Worm (Caenorhabditis elegans) whole organism, late embryonic: ENCODE results near the gene dhs-20.

Experiments used
- ama-1 ChIP-seq: fragments of 150-350 bp; optimal IDR thresholded peaks from 2 replicates; lab custom pipeline; 2014
- ceh-45 ChIP-seq: fragments of 200-800 bp; sonication (Bioruptor generic); IDR thresholded peaks from 2 replicates; pipeline ENCODE4 v1.3.6; 2022; ENCODE audit warnings: missing genetic modification reagents, missing genetic modification characterization, missing compliant biosample characterization
- ceh-9 ChIP-seq: sonication (generic microtip); optimal IDR thresholded peaks from 2 replicates; lab custom pipeline; 2016; ENCODE audit warnings: mild to moderate bottlenecking, missing genetic modification characterization, inconsistent platforms, missing compliant biosample characterization
- fax-1 ChIP-seq: sonication (generic microtip); optimal IDR thresholded peaks from 2 replicates; lab custom pipeline; 2016; ENCODE audit warnings: missing genotype, missing genetic modification characterization, missing compliant biosample characterization
- fkh-10 ChIP-seq: fragments of 150-350 bp; optimal IDR thresholded peaks from 2 replicates; lab custom pipeline; 2014; ENCODE audit warnings: missing biosample characterization, missing genetic modification reagents, missing genetic modification characterization
- nhr-11 ChIP-seq: fragments of 150-350 bp; optimal IDR thresholded peaks from 2 replicates; lab custom pipeline; 2014; ENCODE audit warnings: missing biosample characterization, missing genetic modification characterization
- pha-4 ChIP-seq: fragments of 150-350 bp; optimal IDR thresholded peaks from 2 replicates; lab custom pipeline; 2018; ENCODE audit warnings: missing biosample characterization, missing genetic modification reagents, missing genetic modification characterization
- sox-4 ChIP-seq: sonication (generic microtip); optimal IDR thresholded peaks from 2 replicates; lab custom pipeline; 2017; ENCODE audit warnings: mild to moderate bottlenecking, missing genetic modification characterization, inconsistent platforms, missing compliant biosample characterization

- TF ChIP-seq ceh-45 (GFP tag; lab: Robert Waterston, UW), result no peak
- no peak for TF ChIP-seq fkh-10 (GFP tag; lab: Kevin White, UChicago)
- TF ChIP-seq ama-1 (lab: Kevin White, UChicago), result no peak
- TF ChIP-seq sox-4 (tag; lab: Kevin White, UChicago), result no peak
- no peak for TF ChIP-seq pha-4 (tag; lab: Kevin White, UChicago)
- no peak for TF ChIP-seq ceh-9 (tag; lab: Kevin White, UChicago)
- no peak for TF ChIP-seq nhr-11 (tag; lab: Kevin White, UChicago)
- TF ChIP-seq fax-1 (tag; lab: Kevin White, UChicago), result no peak
These were observed 26.8 kb upstream of the dhs-20 start for ce11 chrV:11631128-11631527.
